Worm (Caenorhabditis elegans) whole organism, early embryonic: ENCODE data around the gene F09G8.7.

ENCODE experiments used
- F13C5.2 ChIP-seq: sonication (generic microtip); optimal IDR thresholded peaks from 2 replicates; lab custom pipeline; 2017; ENCODE audit warnings: mild to moderate bottlenecking, missing genetic modification characterization, inconsistent platforms, missing compliant biosample characterization
- aly-1 ChIP-seq: sonication (generic microtip); optimal IDR thresholded peaks from 2 replicates; lab custom pipeline; 2016; ENCODE audit warnings: missing genetic modification characterization, missing compliant biosample characterization
- ama-1 ChIP-seq: fragments of 150-350 bp; optimal IDR thresholded peaks from 2 replicates; lab custom pipeline; 2014
- ceh-13 ChIP-seq: fragments of 200-800 bp; sonication (Bioruptor generic); optimal IDR thresholded peaks from 2 replicates; lab custom pipeline; 2018; ENCODE audit warnings: mild to moderate bottlenecking, missing genetic modification characterization, missing compliant biosample characterization
- ceh-36 ChIP-seq: sonication (generic microtip); optimal IDR thresholded peaks from 2 replicates; lab custom pipeline; 2016; ENCODE audit warnings: missing genetic modification characterization, inconsistent platforms, missing compliant biosample characterization
- ets-7 ChIP-seq: sonication (generic microtip); optimal IDR thresholded peaks from 2 replicates; lab custom pipeline; 2016; ENCODE audit warnings: missing genotype, missing genetic modification characterization, missing compliant biosample characterization
- hmbx-1 ChIP-seq: sonication (generic microtip); optimal IDR thresholded peaks from 2 replicates; lab custom pipeline; 2016; ENCODE audit warnings: mild to moderate bottlenecking, missing genetic modification characterization, missing compliant biosample characterization
- hmg-4 ChIP-seq: fragments of 200-800 bp; sonication (Bioruptor generic); optimal IDR thresholded peaks from 2 replicates; lab custom pipeline; 2018; ENCODE audit warnings: mild to moderate bottlenecking, missing genetic modification characterization, missing compliant biosample characterization
- pes-1 ChIP-seq: fragments of 200-800 bp; sonication (Bioruptor generic); IDR thresholded peaks from 2 replicates; pipeline ENCODE4 v1.3.6; 2022; ENCODE audit warnings: missing genetic modification reagents, missing genetic modification characterization, missing compliant biosample characterization
- sea-1 ChIP-seq: fragments of 200-800 bp; sonication (Bioruptor generic); conservative IDR thresholded peaks from 2 replicates; pipeline ENCODE4 v1.3.6; 2022; ENCODE audit warnings: missing genetic modification characterization, missing compliant biosample characterization
- tbx-37 ChIP-seq: fragments of 200-800 bp; sonication (Bioruptor generic); conservative IDR thresholded peaks from 2 replicates; pipeline ENCODE4 v1.3.6; 2022; ENCODE audit warnings: missing genetic modification reagents, missing genetic modification characterization, missing compliant biosample characterization

ce11 chrIII:8271676-8272225 lies 3.6 kb upstream of the F09G8.7 start, which contains the start of the genes mps-4 and F09G8.10:
- TF ChIP-seq ets-7 (no peak), ama-1 (no peak), sea-1 (GFP tag; lab: Robert Waterston, UW) (no peak), ceh-13 (GFP tag; lab: Kevin White, UChicago) (no peak), F13C5.2 (tag; lab: Kevin White, UChicago) (no peak), hmg-4 (GFP tag; lab: Kevin White, UChicago) (no peak), hmbx-1 (tag; lab: Kevin White, UChicago) (no peak), ceh-36 (tag; lab: Kevin White, UChicago) (no peak), pes-1 (GFP tag; lab: Robert Waterston, UW) (no peak), tbx-37 (GFP tag; lab: Robert Waterston, UW) (no peak), aly-1 (tag; lab: Kevin White, UChicago) (no peak)
